Fruit fly (Drosophila melanogaster): ENCODE results near the gene CG13829.

Gene CG13829

dm6 chr3R:23191108-23191771, 30.1 kb upstream of the CG13829 start:
- TF ChIP-seq pdm3 (GFP tag; optimal IDR thresholded peaks at IDR 0.05) (no peak), OdsH (GFP tag; optimal IDR thresholded peaks at IDR 0.05) (peak; percentile 12), net (GFP tag; optimal IDR thresholded peaks at IDR 0.05) (peak; percentile 5), CG9139 (GFP tag; optimal IDR thresholded peaks at IDR 0.05) (no peak), dsx (GFP tag; optimal IDR thresholded peaks at IDR 0.05; ENCODE audit: poor library complexity, severe bottlenecking) (peak; percentile 15), Blimp-1 (GFP tag; optimal IDR thresholded peaks at IDR 0.05) (no peak), achi (GFP tag; optimal IDR thresholded peaks at IDR 0.05) (peak; percentile 10), fd59A (GFP tag; optimal IDR thresholded peaks at IDR 0.05) (no peak), CG32006 (GFP tag; optimal IDR thresholded peaks at IDR 0.05) (peak; percentile 12), CG11762 (GFP tag; optimal IDR thresholded peaks at IDR 0.05; ENCODE audit: insufficient read depth) (no peak), CG31627 (GFP tag; optimal IDR thresholded peaks at IDR 0.05) (peak; percentile 50), lz (GFP tag; optimal IDR thresholded peaks at IDR 0.05) (peak; percentile 70), ss (GFP tag; optimal IDR thresholded peaks at IDR 0.05) (no peak), svp (GFP tag) (peak; percentile 88), spab (GFP tag; optimal IDR thresholded peaks at IDR 0.05) (no peak), CG6854 (GFP tag; optimal IDR thresholded peaks at IDR 0.05) (peak; percentile 23), Gug (GFP tag; IDR thresholded peaks at IDR 0.05) (no peak), CG8319 (GFP tag; optimal IDR thresholded peaks at IDR 0.05) (no peak), CG6276 (GFP tag; optimal IDR thresholded peaks at IDR 0.05) (no peak), Eip93F (GFP tag; optimal IDR thresholded peaks at IDR 0.05) (peak; percentile 57), Sox102F (GFP tag; optimal IDR thresholded peaks at IDR 0.05) (peak; percentile 44), Lpt (GFP tag; optimal IDR thresholded peaks at IDR 0.05) (no peak), CG16779 (tag; optimal IDR thresholded peaks at IDR 0.05) (no peak), acj6 (GFP tag; optimal IDR thresholded peaks at IDR 0.05) (peak; percentile 21), CG3032 (tag; optimal IDR thresholded peaks at IDR 0.05) (peak; percentile 2), Eip78C (GFP tag) (peak; percentile 80), fkh (GFP tag; optimal IDR thresholded peaks at IDR 0.05) (no peak), Hr38 (GFP tag; optimal IDR thresholded peaks at IDR 0.05) (no peak), CG1621 (tag; optimal IDR thresholded peaks at IDR 0.05) (no peak), CG11294 (GFP tag; IDR thresholded peaks at IDR 0.05) (no peak), Sox14 (GFP tag; optimal IDR thresholded peaks at IDR 0.05) (no peak), vri (GFP tag; optimal IDR thresholded peaks at IDR 0.05) (no peak), fd85E (GFP tag; optimal IDR thresholded peaks at IDR 0.05) (no peak), salr (GFP tag; optimal IDR thresholded peaks at IDR 0.05) (no peak), CG8119 (GFP tag; IDR thresholded peaks at IDR 0.05) (no peak), CG11902 (GFP tag; optimal IDR thresholded peaks at IDR 0.05) (no peak), Sox15 (GFP tag; optimal IDR thresholded peaks at IDR 0.05) (no peak), Eip75B (GFP tag; optimal IDR thresholded peaks at IDR 0.05) (peak; percentile 58), CG6792 (GFP tag; optimal IDR thresholded peaks at IDR 0.05) (peak; percentile 38), CG10669 (GFP tag; optimal IDR thresholded peaks at IDR 0.05) (peak; percentile 37), CG6163 (GFP tag; IDR thresholded peaks at IDR 0.05) (0 out of 3 replicates have a peak, but pooled peaks have one; percentile 20), Met (GFP tag; optimal IDR thresholded peaks at IDR 0.05) (peak; percentile 64), CG4318 (GFP tag; optimal IDR thresholded peaks at IDR 0.05) (no peak), Hr39 (GFP tag; optimal IDR thresholded peaks at IDR 0.05) (no peak), CG34406 (GFP tag; optimal IDR thresholded peaks at IDR 0.05) (no peak), eg (GFP tag; IDR thresholded peaks at IDR 0.05) (peak; percentile 45; the same call in 2 of the 3 replicates), Ets21C (GFP tag; optimal IDR thresholded peaks at IDR 0.05) (no peak), CG15336 (GFP tag; IDR thresholded peaks at IDR 0.05) (peak; percentile 39; the same call in 1 of the 2 replicates), topi (GFP tag; optimal IDR thresholded peaks at IDR 0.05) (peak; percentile 59), CG6808 (GFP tag; optimal IDR thresholded peaks at IDR 0.05) (no peak), CG8632 (GFP tag; optimal IDR thresholded peaks at IDR 0.05) (peak; percentile 21)

Measured in whole organism, prepupa.